Worm (Caenorhabditis elegans) whole organism, early embryonic: ENCODE measurements around the gene bre-3.

ENCODE experiments used
- B0310.2 ChIP-seq: sonication (generic microtip); optimal IDR thresholded peaks from 2 replicates; lab custom pipeline; 2016; ENCODE audit warnings: mild to moderate bottlenecking, missing genetic modification characterization, missing compliant biosample characterization
- F13C5.2 ChIP-seq: sonication (generic microtip); optimal IDR thresholded peaks from 2 replicates; lab custom pipeline; 2017; ENCODE audit warnings: mild to moderate bottlenecking, missing genetic modification characterization, inconsistent platforms, missing compliant biosample characterization
- aly-1 ChIP-seq: sonication (generic microtip); optimal IDR thresholded peaks from 2 replicates; lab custom pipeline; 2016; ENCODE audit warnings: missing genetic modification characterization, missing compliant biosample characterization
- ama-1 ChIP-seq: fragments of 150-350 bp; optimal IDR thresholded peaks from 2 replicates; lab custom pipeline; 2014
- ceh-13 ChIP-seq: fragments of 200-800 bp; sonication (Bioruptor generic); optimal IDR thresholded peaks from 2 replicates; lab custom pipeline; 2018; ENCODE audit warnings: mild to moderate bottlenecking, missing genetic modification characterization, missing compliant biosample characterization
- ceh-36 ChIP-seq: sonication (generic microtip); optimal IDR thresholded peaks from 2 replicates; lab custom pipeline; 2016; ENCODE audit warnings: missing genetic modification characterization, inconsistent platforms, missing compliant biosample characterization
- ets-7 ChIP-seq: sonication (generic microtip); optimal IDR thresholded peaks from 2 replicates; lab custom pipeline; 2016; ENCODE audit warnings: missing genotype, missing genetic modification characterization, missing compliant biosample characterization
- flt-1 ChIP-seq: fragments of 200-800 bp; sonication (Bioruptor generic); IDR thresholded peaks from 2 replicates; pipeline ENCODE4 v1.3.6; 2022; ENCODE audit warnings: missing genetic modification characterization, missing compliant biosample characterization
- hmbx-1 ChIP-seq: sonication (generic microtip); optimal IDR thresholded peaks from 2 replicates; lab custom pipeline; 2016; ENCODE audit warnings: mild to moderate bottlenecking, missing genetic modification characterization, missing compliant biosample characterization
- hmg-4 ChIP-seq: fragments of 200-800 bp; sonication (Bioruptor generic); optimal IDR thresholded peaks from 2 replicates; lab custom pipeline; 2018; ENCODE audit warnings: mild to moderate bottlenecking, missing genetic modification characterization, missing compliant biosample characterization
- hnd-1 ChIP-seq: sonication (generic microtip); optimal IDR thresholded peaks from 2 replicates; lab custom pipeline; 2016; ENCODE audit warnings: missing genetic modification characterization, missing compliant biosample characterization
- pes-1 ChIP-seq: fragments of 200-800 bp; sonication (Bioruptor generic); IDR thresholded peaks from 2 replicates; pipeline ENCODE4 v1.3.6; 2022; ENCODE audit warnings: missing genetic modification reagents, missing genetic modification characterization, missing compliant biosample characterization
- scrt-1 ChIP-seq: fragments of 200-800 bp; sonication (Bioruptor generic); IDR thresholded peaks from 2 replicates; pipeline ENCODE4 v1.3.6; 2022; ENCODE audit warnings: missing genetic modification characterization, missing compliant biosample characterization
- sea-1 ChIP-seq: fragments of 200-800 bp; sonication (Bioruptor generic); conservative IDR thresholded peaks from 2 replicates; pipeline ENCODE4 v1.3.6; 2022; ENCODE audit warnings: missing genetic modification characterization, missing compliant biosample characterization
- tbx-11 ChIP-seq: fragments of 200-800 bp; sonication (Bioruptor generic); IDR thresholded peaks from 2 replicates; pipeline ENCODE4 v1.3.6; 2022; ENCODE audit warnings: missing genetic modification characterization, missing compliant biosample characterization
- tbx-37 ChIP-seq: fragments of 200-800 bp; sonication (Bioruptor generic); conservative IDR thresholded peaks from 2 replicates; pipeline ENCODE4 v1.3.6; 2022; ENCODE audit warnings: missing genetic modification reagents, missing genetic modification characterization, missing compliant biosample characterization
- tra-4 ChIP-seq: sonication (generic microtip); optimal IDR thresholded peaks from 2 replicates; lab custom pipeline; 2017; ENCODE audit warnings: missing genetic modification characterization, missing compliant biosample characterization

bre-3 gene

ce11 chrIII:9455980-9456658 is 29.2 kb downstream of the bre-3 start, which contains the start of the genes rheb-1 and spk-1:
TSS of gene rheb-1 (minus strand) at chrIII:9456030.
TSS of gene spk-1 (plus strand) at chrIII:9456608.
- TF ChIP-seq hnd-1 (tag; lab: Kevin White, UChicago): no peak
- no peak for TF ChIP-seq aly-1 (tag; lab: Kevin White, UChicago)
- peak; percentile 43 for TF ChIP-seq hmg-4
- TF ChIP-seq F13C5.2: peak; percentile 5
- no peak for TF ChIP-seq tbx-11 (GFP tag; lab: Robert Waterston, UW)
- no peak for TF ChIP-seq hmbx-1 (tag; lab: Kevin White, UChicago)
- no peak for TF ChIP-seq tra-4 (tag; lab: Kevin White, UChicago)
- no peak for TF ChIP-seq pes-1 (GFP tag; lab: Robert Waterston, UW)
- TF ChIP-seq scrt-1 (GFP tag; lab: Robert Waterston, UW): no peak
- TF ChIP-seq sea-1 (GFP tag; lab: Robert Waterston, UW): no peak
- no peak for TF ChIP-seq tbx-37 (GFP tag; lab: Robert Waterston, UW)

- TF ChIP-seq sea-1 (GFP tag; lab: Robert Waterston, UW) (no peak), tbx-37 (GFP tag; lab: Robert Waterston, UW) (no peak), scrt-1 (GFP tag; lab: Robert Waterston, UW) (no peak), hnd-1 (tag; lab: Kevin White, UChicago) (no peak), tra-4 (tag; lab: Kevin White, UChicago) (no peak), B0310.2 (tag; lab: Kevin White, UChicago) (no peak), flt-1 (no peak), F13C5.2 (no peak), hmg-4 (no peak), pes-1 (GFP tag; lab: Robert Waterston, UW) (no peak), ets-7 (no peak), tbx-11 (GFP tag; lab: Robert Waterston, UW) (no peak), ceh-13 (GFP tag; lab: Kevin White, UChicago) (no peak)
Observed at ce11 chrIII:9454730-9455129, 30.5 kb downstream of the bre-3 start.

- TF ChIP-seq ceh-13 (GFP tag; lab: Kevin White, UChicago): no peak
- no peak for TF ChIP-seq B0310.2 (tag; lab: Kevin White, UChicago)
- no peak for TF ChIP-seq hmbx-1 (tag; lab: Kevin White, UChicago)
- TF ChIP-seq ets-7: no peak
- no peak for TF ChIP-seq F13C5.2
- TF ChIP-seq tra-4 (tag; lab: Kevin White, UChicago): no peak
- TF ChIP-seq ama-1 (lab: Kevin White, UChicago): no peak
- no peak for TF ChIP-seq sea-1 (GFP tag; lab: Robert Waterston, UW)
- no peak for TF ChIP-seq tbx-11 (GFP tag; lab: Robert Waterston, UW)
Observed at ce11 chrIII:9453962-9454361, 31.3 kb downstream of the bre-3 start, which contains the start of gene F54C8.7. TSS of gene F54C8.7 (minus strand) at chrIII:9454062.

- TF ChIP-seq flt-1 (0 out of 2 replicates have a peak, but pooled peaks have one; percentile 36), ets-7 (no peak), tbx-11 (GFP tag; lab: Robert Waterston, UW) (no peak), scrt-1 (GFP tag; lab: Robert Waterston, UW) (0 out of 2 replicates have a peak, but pooled peaks have one; percentile 12), ceh-13 (GFP tag; lab: Kevin White, UChicago) (no peak), sea-1 (GFP tag; lab: Robert Waterston, UW) (no peak), tbx-37 (GFP tag; lab: Robert Waterston, UW) (no peak), aly-1 (tag; lab: Kevin White, UChicago) (no peak), hmg-4 (peak; percentile 65), B0310.2 (tag; lab: Kevin White, UChicago) (no peak), F13C5.2 (no peak), tra-4 (tag; lab: Kevin White, UChicago) (peak; percentile 5), ceh-36 (tag; lab: Kevin White, UChicago) (no peak), hnd-1 (tag; lab: Kevin White, UChicago) (no peak), hmbx-1 (tag; lab: Kevin White, UChicago) (no peak)
Observed at ce11 chrIII:9450933-9451332, 34.3 kb downstream of the bre-3 start.

- no peak for TF ChIP-seq ceh-36 (tag; lab: Kevin White, UChicago)
- no peak for TF ChIP-seq tra-4 (tag; lab: Kevin White, UChicago)
- no peak for TF ChIP-seq hmbx-1 (tag; lab: Kevin White, UChicago)
Observed at ce11 chrIII:9449831-9450230, 35.4 kb downstream of the bre-3 start, which contains the start of gene F54C8.6. TSS of gene F54C8.6 (minus strand) at chrIII:9449931.

- TF ChIP-seq pes-1 (GFP tag; lab: Robert Waterston, UW): 0 out of 2 replicates have a peak, but pooled peaks have one; percentile 13
Observed at ce11 chrIII:9449351-9449750, 35.9 kb downstream of the bre-3 start.

ce11 chrIII:9447634-9448033 is 37.6 kb downstream of the bre-3 start:
- peak; percentile 65 for TF ChIP-seq pes-1 (GFP tag; lab: Robert Waterston, UW)

- peak; percentile 52; the same call in 1 of the 2 replicates for TF ChIP-seq pes-1 (GFP tag; lab: Robert Waterston, UW)
Observed at ce11 chrIII:9445699-9446098, 39.6 kb downstream of the bre-3 start.
